Worm (Caenorhabditis elegans) whole organism, late embryonic: ENCODE results near the gene sto-3.

Source experiments
- ceh-19 ChIP-seq: fragments of 200-800 bp; sonication (Bioruptor generic); optimal IDR thresholded peaks from 2 replicates; lab custom pipeline; 2018; ENCODE audit warnings: mild to moderate bottlenecking, missing genetic modification characterization, missing compliant biosample characterization
- ceh-6 ChIP-seq: fragments of 200-800 bp; sonication (Bioruptor generic); optimal IDR thresholded peaks from 2 replicates; lab custom pipeline; 2018; ENCODE audit warnings: mild to moderate bottlenecking, missing genetic modification characterization, missing compliant biosample characterization
- unc-42 ChIP-seq: sonication (generic microtip); optimal IDR thresholded peaks from 2 replicates; lab custom pipeline; 2016; ENCODE audit warnings: missing genotype, missing genetic modification characterization, missing compliant biosample characterization

Gene sto-3

ce11 chrX:11571714-11572113 is 50.2 kb downstream of the sto-3 start:
- TF ChIP-seq ceh-19 (GFP tag; lab: Kevin White, UChicago) = peak; percentile 9
- peak; percentile 21 for TF ChIP-seq unc-42
- no peak for TF ChIP-seq ceh-6 (GFP tag; lab: Kevin White, UChicago)
